Worm (Caenorhabditis elegans): ENCODE data around the gene vwa-8.

Gene vwa-8

ce11 chrX:13033850-13034249 lies 42.6 kb downstream of the vwa-8 start:
- TF ChIP-seq nhr-11 (tag; optimal IDR thresholded peaks at IDR 0.05), result no peak
- no peak for TF ChIP-seq mes-2 (tag; optimal IDR thresholded peaks at IDR 0.05; ENCODE audit: poor library complexity, severe bottlenecking)
- no peak for TF ChIP-seq ceh-32 (tag; optimal IDR thresholded peaks at IDR 0.05; ENCODE audit: poor library complexity)
- TF ChIP-seq zfp-3 (GFP tag; conservative IDR thresholded peaks at IDR 0.05), result no peak
- TF ChIP-seq Y5F2A.4 (GFP tag; optimal IDR thresholded peaks at IDR 0.05), result no peak
- TF ChIP-seq hlh-30 (tag; optimal IDR thresholded peaks at IDR 0.05; ENCODE audit: insufficient read depth), result no peak
- no peak for TF ChIP-seq duxl-1 (tag; optimal IDR thresholded peaks at IDR 0.05; ENCODE audit: poor library complexity)
- TF ChIP-seq lir-3 (tag; optimal IDR thresholded peaks at IDR 0.05), result no peak
- TF ChIP-seq daf-19 (GFP tag; conservative IDR thresholded peaks at IDR 0.05), result no peak
- no peak for TF ChIP-seq unc-130 (GFP tag; optimal IDR thresholded peaks at IDR 0.05)
- TF ChIP-seq lsy-2 (tag; optimal IDR thresholded peaks at IDR 0.05), result no peak
- no peak for TF ChIP-seq nhr-10 (tag; optimal IDR thresholded peaks at IDR 0.05)
- no peak for TF ChIP-seq php-3 (GFP tag; IDR thresholded peaks at IDR 0.05)
- TF ChIP-seq lin-13 (GFP tag; optimal IDR thresholded peaks at IDR 0.05), result no peak

DNA sequence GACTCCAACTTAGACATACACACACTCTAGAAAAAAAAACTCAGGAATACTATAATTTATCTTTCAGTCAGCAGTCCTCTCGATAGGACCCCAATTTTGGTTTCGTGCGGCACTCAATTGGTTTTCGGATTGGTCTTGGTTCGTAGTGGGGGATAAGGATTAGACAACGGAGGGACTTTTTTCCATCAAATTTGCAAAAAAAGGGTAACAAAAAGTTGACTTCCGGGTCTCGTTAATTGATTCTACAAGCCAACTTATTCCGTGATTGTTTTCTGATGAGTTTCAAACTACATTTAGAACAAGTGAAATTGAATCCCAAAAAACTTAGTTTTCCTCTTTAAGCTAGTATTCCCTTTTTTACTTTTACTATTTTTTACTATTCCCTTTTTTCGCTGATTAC lies 43.1 kb downstream of the vwa-8 start:
- TF ChIP-seq hif-1 (tag; optimal IDR thresholded peaks at IDR 0.05) (no peak), unc-39 (tag; optimal IDR thresholded peaks at IDR 0.05) (no peak), ceh-32 (tag; optimal IDR thresholded peaks at IDR 0.05; ENCODE audit: poor library complexity) (no peak), madf-5 (GFP tag; IDR thresholded peaks at IDR 0.05) (no peak), aha-1 (tag) (peak; percentile 26), lin-29 (GFP tag; IDR thresholded peaks at IDR 0.05) (no peak), egl-43 (GFP tag; IDR thresholded peaks at IDR 0.05) (no peak), unc-62 (GFP tag; optimal IDR thresholded peaks at IDR 0.05 in 1 of 2) (peak in 1 of 2 experiments; percentile 60), unc-62 (tag; optimal IDR thresholded peaks at IDR 0.05) (no peak)

DNA sequence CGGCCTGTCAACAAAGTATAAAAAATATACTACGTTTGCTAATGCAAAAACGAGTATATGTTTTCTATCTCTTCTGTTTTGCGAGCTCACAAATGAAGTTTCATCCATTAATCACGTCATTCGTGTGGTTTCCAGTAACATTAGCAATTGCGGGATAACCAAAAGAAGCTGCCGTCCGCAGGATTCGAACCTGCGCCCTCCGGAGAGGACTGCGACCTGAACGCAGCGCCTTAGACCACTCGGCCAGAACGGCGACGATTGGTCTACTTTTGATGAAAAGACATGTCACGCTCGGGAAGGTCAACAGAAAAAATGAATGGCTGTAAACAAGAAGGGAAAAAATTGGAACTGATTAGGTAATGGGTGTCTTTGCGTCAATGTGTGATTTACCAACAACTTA lies 47.5 kb downstream of the vwa-8 start:
- TF ChIP-seq nhr-42 (GFP tag; IDR thresholded peaks at IDR 0.05) (no peak), sdz-12 (GFP tag; optimal IDR thresholded peaks at IDR 0.05) (no peak), nhr-77 (tag; optimal IDR thresholded peaks at IDR 0.05) (peak; percentile 18), F10B5.3 (tag; optimal IDR thresholded peaks at IDR 0.05) (no peak), snpc-1.2 (GFP tag; IDR thresholded peaks at IDR 0.05) (peak; percentile 86), ztf-7 (tag; optimal IDR thresholded peaks at IDR 0.05) (peak; percentile 43), ZK337.2 (GFP tag; IDR thresholded peaks at IDR 0.05) (peak; percentile 44; the same call in 1 of the 2 replicates), daf-19 (GFP tag; conservative IDR thresholded peaks at IDR 0.05) (no peak), zfp-2 (tag; optimal IDR thresholded peaks at IDR 0.05) (no peak), ctbp-1 (GFP tag; IDR thresholded peaks at IDR 0.05) (0 out of 2 replicates have a peak, but pooled peaks have one; percentile 32), aha-1 (tag) (peak; percentile 86), lsy-2 (tag; optimal IDR thresholded peaks at IDR 0.05) (peak in 1 of 2 experiments; percentile 26), dmd-6 (GFP tag; IDR thresholded peaks at IDR 0.05) (peak; percentile 70), unc-130 (GFP tag; optimal IDR thresholded peaks at IDR 0.05) (peak; percentile 45), lin-13 (GFP tag; optimal IDR thresholded peaks at IDR 0.05) (peak; percentile 63), pha-4 (GFP tag; IDR thresholded peaks at IDR 0.05) (peak; percentile 69; the same call in 1 of the 2 replicates), pha-4 (tag; optimal IDR thresholded peaks at IDR 0.05) (no peak), fos-1 (tag; optimal IDR thresholded peaks at IDR 0.05) (no peak), spr-1 (tag; optimal IDR thresholded peaks at IDR 0.05) (peak; percentile 26), dpl-1 (GFP tag; optimal IDR thresholded peaks at IDR 0.05) (no peak), nhr-102 (tag; optimal IDR thresholded peaks at IDR 0.05) (no peak), F37D6.2 (tag; optimal IDR thresholded peaks at IDR 0.05) (no peak), php-3 (GFP tag; IDR thresholded peaks at IDR 0.05) (peak; percentile 71), tag-97 (GFP tag; IDR thresholded peaks at IDR 0.05) (no peak), zfp-3 (GFP tag; conservative IDR thresholded peaks at IDR 0.05) (0 out of 2 replicates have a peak, but pooled peaks have one; percentile 43), tra-1 (GFP tag; IDR thresholded peaks at IDR 0.05) (peak; percentile 70; the same call in 1 of the 2 replicates), Y5F2A.4 (GFP tag; optimal IDR thresholded peaks at IDR 0.05) (no peak), ztf-11 (tag; optimal IDR thresholded peaks at IDR 0.05) (no peak), vab-7 (GFP tag; IDR thresholded peaks at IDR 0.05) (peak; percentile 71), ZK546.5 (tag; optimal IDR thresholded peaks at IDR 0.05) (no peak), fkh-10 (GFP tag; optimal IDR thresholded peaks at IDR 0.05) (no peak), ceh-28 (tag; optimal IDR thresholded peaks at IDR 0.05) (no peak), D1046.2 (GFP tag; IDR thresholded peaks at IDR 0.05) (no peak), daf-8 (GFP tag; IDR thresholded peaks at IDR 0.05) (no peak)

Data from whole organism, L4 larva.